Worm (Caenorhabditis elegans) whole organism, mixed stage, embryonic: Measurements from ENCODE around the gene F35C11.4.

Source experiments
- M03D4.4 ChIP-seq: sonication (generic microtip); optimal IDR thresholded peaks from 2 replicates; lab custom pipeline; 2017; ENCODE audit warnings: mild to moderate bottlenecking, missing genetic modification characterization, missing compliant biosample characterization
- cnd-1 ChIP-seq: fragments of 200-800 bp; sonication (Bioruptor generic); optimal IDR thresholded peaks from 2 replicates; lab custom pipeline; 2018; ENCODE audit warnings: mild to moderate bottlenecking, missing genetic modification characterization, missing compliant biosample characterization
- elt-3 ChIP-seq: fragments of 150-350 bp; optimal IDR thresholded peaks from 2 replicates; lab custom pipeline; 2014; ENCODE audit warnings: missing biosample characterization, missing genetic modification characterization
- lin-32 ChIP-seq: fragments of 200-800 bp; sonication (Bioruptor generic); optimal IDR thresholded peaks from 2 replicates; lab custom pipeline; 2018; ENCODE audit warnings: mild to moderate bottlenecking, missing genetic modification characterization, missing compliant biosample characterization
- nhr-2 ChIP-seq: fragments of 150-350 bp; optimal IDR thresholded peaks from 2 replicates; lab custom pipeline; 2014; ENCODE audit warnings: missing biosample characterization, missing genetic modification characterization
- nhr-237 ChIP-seq: fragments of 150-350 bp; optimal IDR thresholded peaks from 2 replicates; lab custom pipeline; 2014; ENCODE audit warnings: missing biosample characterization, missing genetic modification characterization
- unc-120 ChIP-seq: sonication (generic microtip); optimal IDR thresholded peaks from 2 replicates; lab custom pipeline; 2017; ENCODE audit warnings: missing genetic modification characterization, missing compliant biosample characterization; ENCODE audit not compliant: poor library complexity, severe bottlenecking
- unc-62 ChIP-seq: fragments of 150-350 bp; optimal IDR thresholded peaks from 2 replicates; lab custom pipeline; 2014; ENCODE audit warnings: missing biosample characterization, missing genetic modification reagents, missing genetic modification characterization

ce11 chrII:8269855-8270647 is 21.2 kb downstream of the F35C11.4 start, which contains the start of gene tdc-1:
- TF ChIP-seq nhr-2 (no peak), lin-32 (no peak), elt-3 (no peak), cnd-1 (tag; lab: Kevin White, UChicago) (no peak), M03D4.4 (no peak), nhr-237 (no peak), unc-62 (GFP tag; lab: Kevin White, UChicago) (no peak), unc-120 (tag; lab: Kevin White, UChicago) (no peak)
